Fruit fly (Drosophila melanogaster) whole organism, embryonic: Measurements from ENCODE around the gene CG43321.
A peak's percentile ranks its signal among the peaks of the same experiment; 100 is the strongest.

Experiments
- ATbp ChIP-seq: fragments of 200-800 bp; sonication (Bioruptor generic); optimal IDR thresholded peaks from 2 replicates; lab custom pipeline; 2017; ENCODE audit warnings: missing biosample characterization, mild to moderate bottlenecking, missing genetic modification characterization, missing genetic modification reagents
- Asciz ChIP-seq: fragments of 200-800 bp; sonication (Bioruptor generic); optimal IDR thresholded peaks from 2 replicates; lab custom pipeline; 2017; ENCODE audit warnings: missing biosample characterization, mild to moderate bottlenecking, missing genetic modification characterization, missing genetic modification reagents
- B-H2 ChIP-seq: fragments of 200-800 bp; sonication (Bioruptor generic); optimal IDR thresholded peaks from 2 replicates; lab custom pipeline; 2018; ENCODE audit warnings: missing biosample characterization, mild to moderate bottlenecking, missing genetic modification characterization
- Bdp1 ChIP-seq: fragments of 200-800 bp; sonication (Bioruptor generic); optimal IDR thresholded peaks from 3 replicates; lab custom pipeline; 2016; ENCODE audit warnings: missing biosample characterization, missing genetic modification characterization
- Bteb2 ChIP-seq: fragments of 200-800 bp; sonication (Bioruptor generic); optimal IDR thresholded peaks from 2 replicates; lab custom pipeline; 2016; ENCODE audit warnings: missing biosample characterization, missing genetic modification characterization
- CG10209 ChIP-seq: fragments of 200-800 bp; sonication (Bioruptor generic); optimal IDR thresholded peaks from 3 replicates; lab custom pipeline; 2017; ENCODE audit warnings: missing biosample characterization, mild to moderate bottlenecking, missing genetic modification characterization, missing genetic modification reagents
- CG11085 ChIP-seq: fragments of 200-800 bp; sonication (Bioruptor generic); IDR thresholded peaks from 2 replicates; pipeline ENCODE4 v1.3.6; 2022; ENCODE audit warnings: missing biosample characterization, missing genetic modification characterization
- CG15269 ChIP-seq: fragments of 200-800 bp; sonication (Bioruptor generic); optimal IDR thresholded peaks from 2 replicates; lab custom pipeline; 2018; ENCODE audit warnings: missing biosample characterization, mild to moderate bottlenecking, missing genetic modification characterization, moderate library complexity
- CG1603 ChIP-seq: fragments of 200-800 bp; sonication (Bioruptor generic); optimal IDR thresholded peaks from 2 replicates; lab custom pipeline; 2019; ENCODE audit warnings: missing biosample characterization, mild to moderate bottlenecking, missing genetic modification characterization, moderate library complexity
- CG18599 ChIP-seq: fragments of 200-800 bp; sonication (Bioruptor generic); optimal IDR thresholded peaks from 3 replicates; lab custom pipeline; 2017; ENCODE audit warnings: missing biosample characterization, missing genetic modification characterization, mild to moderate bottlenecking, moderate library complexity, missing genetic modification reagents
- CG30020 ChIP-seq: fragments of 200-800 bp; optimal IDR thresholded peaks from 2 replicates; lab custom pipeline; 2019; ENCODE audit warnings: missing biosample characterization, mild to moderate bottlenecking, missing genetic modification characterization, moderate library complexity
- CG30431 ChIP-seq: fragments of 200-800 bp; sonication (Bioruptor generic); optimal IDR thresholded peaks from 2 replicates; lab custom pipeline; 2017; ENCODE audit warnings: missing biosample characterization, missing genetic modification characterization
- CG33557 ChIP-seq: fragments of 200-800 bp; sonication (Bioruptor generic); optimal IDR thresholded peaks from 2 replicates; lab custom pipeline; 2019; ENCODE audit warnings: missing biosample characterization, mild to moderate bottlenecking, missing genetic modification characterization, moderate library complexity
- CG4707 ChIP-seq: fragments of 200-800 bp; sonication (Bioruptor generic); optimal IDR thresholded peaks from 2 replicates; lab custom pipeline; 2018; ENCODE audit warnings: missing biosample characterization, mild to moderate bottlenecking, missing genetic modification characterization, moderate library complexity
- CG4730 ChIP-seq: fragments of 200-800 bp; sonication (Bioruptor generic); IDR thresholded peaks from 2 replicates; pipeline ENCODE4 v1.3.6; 2022; ENCODE audit warnings: missing biosample characterization, missing genetic modification characterization
- CG5953 ChIP-seq: fragments of 200-800 bp; sonication (Bioruptor generic); IDR thresholded peaks from 2 replicates; pipeline ENCODE4 v1.3.6; 2022; ENCODE audit warnings: missing biosample characterization, missing genetic modification characterization
- CG6272 ChIP-seq: fragments of 200-800 bp; sonication (Bioruptor generic); IDR thresholded peaks from 2 replicates; pipeline ENCODE4 v1.3.6; 2022; ENCODE audit warnings: missing biosample characterization, missing genetic modification characterization
- CG6791 ChIP-seq: fragments of 200-800 bp; sonication (Bioruptor generic); IDR thresholded peaks from 3 replicates; pipeline ENCODE4 v1.3.6; 2022; ENCODE audit warnings: missing biosample characterization, missing genetic modification characterization; ENCODE audit not compliant: partially characterized antibody
- CG6854 ChIP-seq: fragments of 200-800 bp; sonication (Bioruptor generic); optimal IDR thresholded peaks from 3 replicates; lab custom pipeline; 2017; ENCODE audit warnings: missing biosample characterization, mild to moderate bottlenecking, missing genetic modification characterization
- CG7357 ChIP-seq: fragments of 200-800 bp; sonication (Bioruptor generic); IDR thresholded peaks from 3 replicates; pipeline ENCODE4 v1.3.6; 2022; ENCODE audit warnings: missing biosample characterization, missing genetic modification characterization
- CG7963 ChIP-seq: fragments of 200-800 bp; sonication (Bioruptor generic); IDR thresholded peaks from 3 replicates; pipeline ENCODE4 v1.3.6; 2022; ENCODE audit warnings: missing biosample characterization, missing genetic modification characterization; ENCODE audit not compliant: partially characterized antibody
- Chrac-16 ChIP-seq: fragments of 200-800 bp; sonication (Bioruptor generic); optimal IDR thresholded peaks from 3 replicates; lab custom pipeline; 2016; ENCODE audit warnings: missing biosample characterization, missing genetic modification characterization
- D19B ChIP-seq: fragments of 200-800 bp; sonication (Bioruptor generic); optimal IDR thresholded peaks from 2 replicates; lab custom pipeline; 2017; ENCODE audit warnings: missing biosample characterization, mild to moderate bottlenecking, missing genetic modification characterization
- Drgx ChIP-seq: fragments of 200-800 bp; sonication (Bioruptor generic); IDR thresholded peaks from 2 replicates; pipeline ENCODE4 v1.3.6; 2022; ENCODE audit warnings: missing biosample characterization, missing genetic modification characterization
- H15 ChIP-seq: fragments of 200-800 bp; sonication (Bioruptor generic); IDR thresholded peaks from 3 replicates; pipeline ENCODE4 v1.3.6; 2022; ENCODE audit warnings: missing biosample characterization, missing genetic modification characterization
- HHEX ChIP-seq: fragments of 200-800 bp; sonication (Bioruptor generic); optimal IDR thresholded peaks from 3 replicates; lab custom pipeline; 2017; ENCODE audit warnings: missing biosample characterization, mild to moderate bottlenecking, missing genetic modification characterization, missing genetic modification reagents
- Kr ChIP-seq: fragments of 200-800 bp; sonication (Bioruptor generic); optimal IDR thresholded peaks from 2 replicates; lab custom pipeline; 2017; ENCODE audit warnings: missing biosample characterization, mild to moderate bottlenecking, missing genetic modification characterization
- MTF-1 ChIP-seq: fragments of 200-800 bp; sonication (Bioruptor generic); optimal IDR thresholded peaks from 2 replicates; lab custom pipeline; 2018; ENCODE audit warnings: missing biosample characterization, mild to moderate bottlenecking, missing genetic modification characterization, borderline replicate concordance
- Pdp1 ChIP-seq, 2 experiments: fragments of 200-800 bp; sonication (Bioruptor generic); optimal IDR thresholded peaks; 3 replicates each; lab custom pipeline; 2016; ENCODE audit warnings: missing biosample characterization in 2 of 2, missing genetic modification characterization in 2 of 2, mild to moderate bottlenecking in 1 of 2, moderate library complexity in 1 of 2
- Rx ChIP-seq: fragments of 200-800 bp; sonication (Bioruptor generic); IDR thresholded peaks from 2 replicates; pipeline ENCODE4 v1.3.6; 2022; ENCODE audit warnings: missing biosample characterization, missing genetic modification characterization
- Ssrp ChIP-seq: fragments of 200-800 bp; sonication (Bioruptor generic); optimal IDR thresholded peaks from 2 replicates; lab custom pipeline; 2018; ENCODE audit warnings: missing biosample characterization, mild to moderate bottlenecking, missing genetic modification characterization, moderate library complexity
- Taf1 ChIP-seq: fragments of 200-800 bp; sonication (Bioruptor generic); IDR thresholded peaks from 2 replicates; pipeline ENCODE4 v1.3.6; 2022; ENCODE audit warnings: missing biosample characterization, missing genetic modification characterization
- Xrp1 ChIP-seq: fragments of 200-800 bp; sonication (Bioruptor generic); IDR thresholded peaks from 2 replicates; pipeline ENCODE4 v1.3.6; 2022; ENCODE audit warnings: missing biosample characterization, missing genetic modification characterization
- bbx ChIP-seq: fragments of 200-800 bp; sonication (Bioruptor generic); IDR thresholded peaks from 2 replicates; pipeline ENCODE4 v1.3.6; 2022; ENCODE audit warnings: missing biosample characterization, missing genetic modification characterization; ENCODE audit not compliant: partially characterized antibody
- bcd ChIP-seq: fragments of 200-800 bp; sonication (Bioruptor generic); optimal IDR thresholded peaks from 2 replicates; lab custom pipeline; 2017; ENCODE audit warnings: missing biosample characterization, mild to moderate bottlenecking, missing genetic modification characterization
- cas ChIP-seq: fragments of 200-800 bp; sonication (Bioruptor generic); IDR thresholded peaks from 2 replicates; pipeline ENCODE4 v1.3.6; 2022; ENCODE audit warnings: missing biosample characterization, missing genetic modification characterization
- dysf ChIP-seq: fragments of 200-800 bp; sonication (Bioruptor generic); IDR thresholded peaks from 3 replicates; pipeline ENCODE4 v1.3.6; 2022; ENCODE audit warnings: missing biosample characterization, missing genetic modification characterization
- eyg ChIP-seq: fragments of 200-800 bp; sonication (Bioruptor generic); optimal IDR thresholded peaks from 3 replicates; lab custom pipeline; 2016; ENCODE audit warnings: missing biosample characterization, missing genetic modification characterization
- fd64A ChIP-seq: fragments of 200-800 bp; sonication (Bioruptor generic); optimal IDR thresholded peaks from 3 replicates; lab custom pipeline; 2018; ENCODE audit warnings: missing biosample characterization, mild to moderate bottlenecking, missing genetic modification characterization
- fd96Cb ChIP-seq: fragments of 200-800 bp; sonication (Bioruptor generic); optimal IDR thresholded peaks from 2 replicates; lab custom pipeline; 2018; ENCODE audit warnings: missing biosample characterization, mild to moderate bottlenecking, missing genetic modification characterization, moderate library complexity
- ftz-f1 ChIP-seq: fragments of 200-800 bp; sonication (Bioruptor generic); optimal IDR thresholded peaks from 2 replicates; lab custom pipeline; 2016; ENCODE audit warnings: missing biosample characterization, missing genetic modification characterization
- fu2 ChIP-seq: fragments of 200-800 bp; sonication (Bioruptor generic); optimal IDR thresholded peaks from 2 replicates; lab custom pipeline; 2016; ENCODE audit warnings: missing biosample characterization, missing genetic modification characterization
- knrl ChIP-seq: fragments of 200-800 bp; sonication (Bioruptor generic); IDR thresholded peaks from 3 replicates; pipeline ENCODE4 v1.3.6; 2022; ENCODE audit warnings: missing biosample characterization, missing genetic modification characterization; ENCODE audit not compliant: partially characterized antibody
- lab ChIP-seq: fragments of 200-800 bp; sonication (Bioruptor generic); optimal IDR thresholded peaks from 3 replicates; lab custom pipeline; 2017; ENCODE audit warnings: missing biosample characterization, missing genetic modification characterization, mild to moderate bottlenecking, moderate library complexity, missing genetic modification reagents
- nmo ChIP-seq: fragments of 200-800 bp; sonication (Bioruptor generic); optimal IDR thresholded peaks from 2 replicates; lab custom pipeline; 2018; ENCODE audit warnings: missing biosample characterization, mild to moderate bottlenecking, missing genetic modification characterization, moderate library complexity
- org-1 ChIP-seq: fragments of 200-800 bp; sonication (Bioruptor generic); optimal IDR thresholded peaks from 2 replicates; lab custom pipeline; 2017; ENCODE audit warnings: missing biosample characterization, missing genetic modification characterization
- sqz ChIP-seq: fragments of 200-800 bp; sonication (Bioruptor generic); optimal IDR thresholded peaks from 3 replicates; lab custom pipeline; 2018; ENCODE audit warnings: missing biosample characterization, mild to moderate bottlenecking, missing genetic modification characterization
- tap ChIP-seq: fragments of 200-800 bp; optimal IDR thresholded peaks from 3 replicates; lab custom pipeline; 2019; ENCODE audit warnings: missing biosample characterization, mild to moderate bottlenecking, missing genetic modification characterization, moderate library complexity
- tna ChIP-seq: fragments of 200-800 bp; sonication (Bioruptor generic); IDR thresholded peaks from 2 replicates; pipeline ENCODE4 v1.3.6; 2022; ENCODE audit warnings: missing biosample characterization, missing genetic modification characterization; ENCODE audit not compliant: partially characterized antibody

The CG43321 gene

DNA sequence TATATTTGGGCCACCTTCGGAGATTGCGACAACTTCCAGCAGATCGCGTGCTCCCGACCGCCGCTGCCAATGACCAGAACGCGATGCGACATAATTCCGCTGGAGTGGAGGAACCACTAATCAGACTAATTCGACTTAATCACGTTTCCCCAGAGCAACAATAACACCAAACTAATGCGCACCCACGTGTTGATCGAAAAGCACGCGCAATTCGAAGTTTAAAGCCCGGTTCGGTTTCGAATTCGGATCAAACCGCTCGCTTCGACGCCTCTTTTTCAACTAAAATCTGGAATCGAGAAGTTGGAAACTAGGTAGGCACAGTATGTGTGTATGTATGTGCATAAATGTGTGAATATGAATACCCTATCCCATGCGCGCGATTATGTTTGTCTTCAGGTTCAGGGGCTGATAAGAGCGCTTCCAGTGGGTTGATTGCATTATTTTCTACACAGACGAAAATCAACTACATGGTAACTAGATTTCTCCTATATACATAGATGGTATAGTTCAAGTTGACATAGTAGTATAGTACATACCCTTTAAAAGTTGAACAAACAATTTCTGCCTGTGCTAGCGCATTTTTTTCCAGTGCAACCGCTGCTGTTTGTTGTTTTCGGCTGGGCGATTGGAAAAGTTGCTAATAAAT, 11.7 kb downstream of the CG43321 start, which contains the start of gene Gart (continued):
- TF ChIP-seq fd64A (GFP tag; lab: Kevin White, UChicago) (no peak), CG6791 (GFP tag; lab: Robert Waterston, UW) (no peak), Taf1 (GFP tag; lab: Robert Waterston, UW) (peak; percentile 40; the same call in 1 of the 2 replicates), Bteb2 (GFP tag; lab: Kevin White, UChicago) (peak; percentile 66), Chrac-16 (GFP tag; lab: Kevin White, UChicago) (peak; percentile 57), CG30020 (tag; lab: Kevin White, UChicago) (no peak), Asciz (GFP tag; lab: Kevin White, UChicago) (no peak), Bdp1 (peak; percentile 36), ftz-f1 (GFP tag; lab: Kevin White, UChicago) (peak; percentile 18), fd96Cb (tag; lab: Kevin White, UChicago) (peak; percentile 22), CG4730 (GFP tag; lab: Robert Waterston, UW) (no peak), H15 (GFP tag; lab: Robert Waterston, UW) (no peak), CG11085 (no peak), tna (GFP tag; lab: Robert Waterston, UW) (no peak), Ssrp (tag; lab: Kevin White, UChicago) (peak; percentile 36), CG7963 (GFP tag; lab: Robert Waterston, UW) (no peak), knrl (GFP tag; lab: Robert Waterston, UW) (no peak), nmo (peak; percentile 50), Xrp1 (GFP tag; lab: Robert Waterston, UW) (no peak; the same call in 1 of the 2 replicates), eyg (GFP tag; lab: Kevin White, UChicago) (peak; percentile 40), tap (tag; lab: Kevin White, UChicago) (no peak), CG30431 (GFP tag; lab: Kevin White, UChicago) (peak; percentile 13), org-1 (GFP tag; lab: Kevin White, UChicago) (peak; percentile 76), CG7357 (GFP tag; lab: Robert Waterston, UW) (no peak), CG5953 (GFP tag; lab: Robert Waterston, UW) (peak; percentile 48; the same call in 1 of the 2 replicates), dysf (GFP tag; lab: Robert Waterston, UW) (peak; percentile 75; the same call in 2 of the 3 replicates), MTF-1 (no peak), CG6854 (GFP tag; lab: Kevin White, UChicago) (no peak), CG1603 (tag; lab: Kevin White, UChicago) (peak; percentile 80), bbx (GFP tag; lab: Robert Waterston, UW) (no peak), D19B (GFP tag; lab: Kevin White, UChicago) (peak; percentile 45), ATbp (GFP tag; lab: Kevin White, UChicago) (peak; percentile 73), CG10209 (peak; percentile 67), Drgx (peak; percentile 52; the same call in 1 of the 2 replicates), Pdp1 (GFP tag; optimal IDR thresholded peaks at IDR 0.05; lab: Kevin White, UChicago) (peak; percentile 52 to 62), CG15269 (tag; lab: Kevin White, UChicago) (peak; percentile 71), Rx (no peak), CG33557 (GFP tag; lab: Kevin White, UChicago) (peak; percentile 10), Kr (GFP tag; lab: Kevin White, UChicago) (no peak), fu2 (GFP tag; lab: Kevin White, UChicago) (peak; percentile 61), HHEX (GFP tag; lab: Kevin White, UChicago) (peak; percentile 39), cas (no peak), bcd (GFP tag; lab: Kevin White, UChicago) (peak; percentile 46), sqz (GFP tag; lab: Kevin White, UChicago) (no peak), CG6272 (GFP tag; lab: Robert Waterston, UW) (no peak), lab (peak; percentile 28), CG18599 (GFP tag; lab: Kevin White, UChicago) (no peak), CG4707 (GFP tag; lab: Kevin White, UChicago) (no peak), B-H2 (peak; percentile 44)
